Worm (Caenorhabditis elegans) whole organism, mixed stage, embryonic: ENCODE measurements around the gene str-130.

Experiments used
- blmp-1 ChIP-seq: fragments of 150-350 bp; optimal IDR thresholded peaks from 2 replicates; lab custom pipeline; 2014; ENCODE audit warnings: missing biosample characterization, missing genetic modification characterization
- ceh-39 ChIP-seq: fragments of 150-350 bp; optimal IDR thresholded peaks from 2 replicates; lab custom pipeline; 2014; ENCODE audit warnings: missing biosample characterization, missing genetic modification characterization
- ceh-83 ChIP-seq: fragments of 200-800 bp; sonication (Bioruptor generic); optimal IDR thresholded peaks from 2 replicates; lab custom pipeline; 2018; ENCODE audit warnings: mild to moderate bottlenecking, missing genetic modification characterization, missing compliant biosample characterization
- elt-1 ChIP-seq: sonication (generic microtip); optimal IDR thresholded peaks from 2 replicates; lab custom pipeline; 2017; ENCODE audit warnings: missing genetic modification characterization, mild to moderate bottlenecking, missing compliant biosample characterization, antibody characterized with exemption, moderate library complexity, borderline replicate concordance; ENCODE audit not compliant: insufficient read depth
- ham-2 ChIP-seq: fragments of 200-800 bp; sonication (Bioruptor generic); optimal IDR thresholded peaks from 2 replicates; lab custom pipeline; 2018; ENCODE audit warnings: mild to moderate bottlenecking, missing genetic modification characterization, missing compliant biosample characterization
- mab-5 ChIP-seq: fragments of 150-350 bp; optimal IDR thresholded peaks from 2 replicates; lab custom pipeline; 2014; ENCODE audit warnings: missing biosample characterization, missing genetic modification characterization
- nhr-12 ChIP-seq: fragments of 150-350 bp; optimal IDR thresholded peaks from 2 replicates; lab custom pipeline; 2014; ENCODE audit warnings: missing biosample characterization, missing genetic modification characterization
- snpc-4 ChIP-seq: fragments of 150-350 bp; optimal IDR thresholded peaks from 2 replicates; lab custom pipeline; 2014; ENCODE audit warnings: missing biosample characterization, missing genetic modification characterization
- sptf-1 ChIP-seq: sonication (generic microtip); optimal IDR thresholded peaks from 2 replicates; lab custom pipeline; 2017; ENCODE audit warnings: mild to moderate bottlenecking, missing genetic modification characterization, moderate library complexity, missing compliant biosample characterization
- ztf-11 ChIP-seq: fragments of 150-350 bp; optimal IDR thresholded peaks from 2 replicates; lab custom pipeline; 2014; ENCODE audit warnings: missing biosample characterization, missing genetic modification characterization

ce11 chrV:8075712-8076111, 14.8 kb downstream of the str-130 start, which contains the start of gene catp-3:
- TF ChIP-seq ham-2 (GFP tag; lab: Kevin White, UChicago) (no peak), blmp-1 (tag; lab: Kevin White, UChicago) (no peak), sptf-1 (tag; lab: Kevin White, UChicago) (no peak), mab-5 (tag; lab: Kevin White, UChicago) (no peak), snpc-4 (tag; lab: Kevin White, UChicago) (no peak), ceh-83 (GFP tag; lab: Kevin White, UChicago) (no peak), elt-1 (no peak), nhr-12 (tag; lab: Kevin White, UChicago) (no peak), ztf-11 (no peak), ceh-39 (tag; lab: Kevin White, UChicago) (no peak)
